Worm (Caenorhabditis elegans) whole organism, L1 larva: Measurements from ENCODE around the gene cbs-1.

Source experiments
- C04F5.9 ChIP-seq: sonication (generic microtip); optimal IDR thresholded peaks from 2 replicates; lab custom pipeline; 2016; ENCODE audit warnings: missing genetic modification characterization, missing compliant biosample characterization
- F16B12.6 ChIP-seq: fragments of 150-350 bp; optimal IDR thresholded peaks from 2 replicates; lab custom pipeline; 2014; ENCODE audit warnings: missing biosample characterization, missing genetic modification characterization
- aly-2 ChIP-seq: fragments of 150-350 bp; optimal IDR thresholded peaks from 2 replicates; lab custom pipeline; 2014; ENCODE audit warnings: missing biosample characterization, missing genetic modification characterization
- ama-1 ChIP-seq: fragments of 150-350 bp; optimal IDR thresholded peaks from 2 replicates; lab custom pipeline; 2014
- blmp-1 ChIP-seq: fragments of 150-350 bp; optimal IDR thresholded peaks from 2 replicates; lab custom pipeline; 2014; ENCODE audit warnings: missing biosample characterization, missing genetic modification characterization
- ceh-63 ChIP-seq: fragments of 200-800 bp; sonication (Bioruptor generic); optimal IDR thresholded peaks from 2 replicates; lab custom pipeline; 2018; ENCODE audit warnings: mild to moderate bottlenecking, missing genetic modification characterization, missing compliant biosample characterization
- ceh-8 ChIP-seq: fragments of 200-800 bp; sonication (Bioruptor generic); optimal IDR thresholded peaks from 2 replicates; lab custom pipeline; 2018; ENCODE audit warnings: mild to moderate bottlenecking, missing genetic modification characterization, moderate library complexity, missing compliant biosample characterization
- ceh-88 ChIP-seq: fragments of 200-800 bp; sonication (Bioruptor generic); IDR thresholded peaks from 2 replicates; pipeline ENCODE4 v1.3.6; 2022; ENCODE audit warnings: missing genetic modification characterization, missing compliant biosample characterization
- ces-1 ChIP-seq: fragments of 150-350 bp; optimal IDR thresholded peaks from 2 replicates; lab custom pipeline; 2014; ENCODE audit warnings: missing biosample characterization, missing genetic modification reagents, missing genetic modification characterization
- dpl-1 ChIP-seq, 3 experiments: fragments of 150-350 bp in 2 of 3; sonication (generic microtip) in 1 of 3; optimal IDR thresholded peaks; 2 replicates each; lab custom pipeline; 2014 to 2017; ENCODE audit warnings: missing biosample characterization in 3 of 3, missing genetic modification characterization in 3 of 3, missing genetic modification reagents in 3 of 3
- elt-2 ChIP-seq: sonication (generic microtip); optimal IDR thresholded peaks from 2 replicates; lab custom pipeline; 2016; ENCODE audit warnings: missing genetic modification characterization, mild to moderate bottlenecking, inconsistent platforms, missing compliant biosample characterization, missing genetic modification reagents
- elt-3 ChIP-seq, 6 experiments: fragments of 150-350 bp in 1 of 6; sonication (generic microtip); optimal IDR thresholded peaks; 2 replicates each; lab custom pipeline; 2017 to 2018; ENCODE audit warnings: missing biosample characterization in 6 of 6, missing genetic modification characterization in 6 of 6, inconsistent platforms in 1 of 6
- fkh-10 ChIP-seq: sonication (generic microtip); optimal IDR thresholded peaks from 2 replicates; lab custom pipeline; 2017; ENCODE audit warnings: missing biosample characterization, missing genetic modification reagents, missing genetic modification characterization
- fkh-4 ChIP-seq: sonication (generic microtip); optimal IDR thresholded peaks from 2 replicates; lab custom pipeline; 2016; ENCODE audit warnings: missing compliant biosample characterization, missing genetic modification characterization, borderline replicate concordance
- fkh-8 ChIP-seq: sonication (generic microtip); optimal IDR thresholded peaks from 2 replicates; lab custom pipeline; 2016; ENCODE audit warnings: mild to moderate bottlenecking, missing genetic modification characterization, missing compliant biosample characterization
- grh-1 ChIP-seq: fragments of 200-800 bp; sonication (Bioruptor generic); IDR thresholded peaks from 2 replicates; pipeline ENCODE4 v1.3.6; 2022; ENCODE audit warnings: missing genetic modification reagents, missing genetic modification characterization, missing compliant biosample characterization
- hlh-17 ChIP-seq: fragments of 200-800 bp; sonication (Bioruptor generic); optimal IDR thresholded peaks from 2 replicates; lab custom pipeline; 2018; ENCODE audit warnings: missing genetic modification characterization, mild to moderate bottlenecking, missing compliant biosample characterization, moderate library complexity, borderline replicate concordance
- hpl-2 ChIP-seq: fragments of 150-350 bp; optimal IDR thresholded peaks from 2 replicates; lab custom pipeline; 2014; ENCODE audit warnings: missing biosample characterization, missing genetic modification reagents, missing genetic modification characterization
- jun-1 ChIP-seq: fragments of 150-350 bp; optimal IDR thresholded peaks from 2 replicates; lab custom pipeline; 2014; ENCODE audit warnings: missing biosample characterization, missing genetic modification reagents, missing genetic modification characterization
- lin-13 ChIP-seq: fragments of 150-350 bp; optimal IDR thresholded peaks from 2 replicates; lab custom pipeline; 2014; ENCODE audit warnings: missing biosample characterization, missing genetic modification reagents, missing genetic modification characterization
- lin-14 ChIP-seq: fragments of 200-800 bp; sonication (Bioruptor generic); optimal IDR thresholded peaks from 2 replicates; lab custom pipeline; 2018; ENCODE audit warnings: mild to moderate bottlenecking, missing genetic modification characterization, moderate library complexity, missing compliant biosample characterization
- lin-35 ChIP-seq, 2 experiments: fragments of 150-350 bp; optimal IDR thresholded peaks; 2 replicates each; lab custom pipeline; 2014; ENCODE audit warnings: missing biosample characterization in 2 of 2, missing genetic modification characterization in 2 of 2, missing genetic modification reagents in 2 of 2
- lin-39 ChIP-seq: fragments of 150-350 bp; optimal IDR thresholded peaks from 2 replicates; lab custom pipeline; 2014; ENCODE audit warnings: missing biosample characterization, missing genetic modification reagents, missing genetic modification characterization
- lir-3 ChIP-seq: sonication (generic microtip); optimal IDR thresholded peaks from 2 replicates; lab custom pipeline; 2016; ENCODE audit warnings: mild to moderate bottlenecking, missing genetic modification characterization, moderate library complexity, missing compliant biosample characterization; ENCODE audit not compliant: poor library complexity
- lsy-2 ChIP-seq, 2 experiments: fragments of 150-350 bp; optimal IDR thresholded peaks; 2 replicates each; lab custom pipeline; 2014; ENCODE audit warnings: missing biosample characterization in 2 of 2, missing genetic modification characterization in 2 of 2
- mdl-1 ChIP-seq, 2 experiments: fragments of 150-350 bp; optimal IDR thresholded peaks; 2 replicates each; lab custom pipeline; 2014 to 2017; ENCODE audit warnings: missing biosample characterization in 2 of 2, missing genetic modification characterization in 2 of 2, inconsistent platforms in 1 of 2
- mep-1 ChIP-seq: fragments of 150-350 bp; optimal IDR thresholded peaks from 2 replicates; lab custom pipeline; 2014; ENCODE audit warnings: missing biosample characterization, missing genetic modification characterization
- nhr-12 ChIP-seq: sonication (generic microtip); optimal IDR thresholded peaks from 2 replicates; lab custom pipeline; 2017; ENCODE audit warnings: missing biosample characterization, missing genetic modification characterization
- nhr-19 ChIP-seq: fragments of 200-800 bp; sonication (Bioruptor generic); conservative IDR thresholded peaks from 2 replicates; pipeline ENCODE4 v1.3.6; 2022; ENCODE audit warnings: missing genetic modification characterization, missing compliant biosample characterization
- nhr-20 ChIP-seq: sonication (generic microtip); optimal IDR thresholded peaks from 2 replicates; lab custom pipeline; 2016; ENCODE audit warnings: mild to moderate bottlenecking, missing genetic modification characterization, missing compliant biosample characterization
- nhr-237 ChIP-seq: fragments of 150-350 bp; optimal IDR thresholded peaks from 2 replicates; lab custom pipeline; 2014; ENCODE audit warnings: missing biosample characterization, missing genetic modification characterization
- nhr-28 ChIP-seq: fragments of 150-350 bp; optimal IDR thresholded peaks from 2 replicates; lab custom pipeline; 2014; ENCODE audit warnings: missing biosample characterization, missing genetic modification characterization
- nhr-47 ChIP-seq: sonication (generic microtip); optimal IDR thresholded peaks from 2 replicates; lab custom pipeline; 2016; ENCODE audit warnings: mild to moderate bottlenecking, missing genetic modification characterization, moderate library complexity, missing compliant biosample characterization
- nhr-71 ChIP-seq: sonication (generic microtip); optimal IDR thresholded peaks from 2 replicates; lab custom pipeline; 2016; ENCODE audit warnings: mild to moderate bottlenecking, missing genetic modification characterization, moderate library complexity, missing compliant biosample characterization
- nhr-84 ChIP-seq: sonication (generic microtip); optimal IDR thresholded peaks from 2 replicates; lab custom pipeline; 2017; ENCODE audit warnings: missing biosample characterization, missing genetic modification characterization
- nhr-85 ChIP-seq: sonication (generic microtip); peaks from one replicate; lab custom pipeline; 2016; ENCODE audit warnings: missing genetic modification characterization, inconsistent platforms, missing compliant biosample characterization
- nhr-90 ChIP-seq: sonication (generic microtip); optimal IDR thresholded peaks from 2 replicates; lab custom pipeline; 2016; ENCODE audit warnings: mild to moderate bottlenecking, missing genetic modification characterization, missing compliant biosample characterization; ENCODE audit not compliant: poor library complexity
- pax-3 ChIP-seq: fragments of 200-800 bp; sonication (Bioruptor generic); optimal IDR thresholded peaks from 2 replicates; lab custom pipeline; 2018; ENCODE audit warnings: mild to moderate bottlenecking, missing genetic modification characterization, moderate library complexity, missing compliant biosample characterization
- snu-23 ChIP-seq: sonication (generic microtip); optimal IDR thresholded peaks from 2 replicates; lab custom pipeline; 2016; ENCODE audit warnings: missing genetic modification characterization, missing compliant biosample characterization
- sptf-1 ChIP-seq: fragments of 150-350 bp; optimal IDR thresholded peaks from 2 replicates; lab custom pipeline; 2014; ENCODE audit warnings: missing biosample characterization, missing genetic modification characterization
- sup-37 ChIP-seq: fragments of 200-800 bp; sonication (Bioruptor generic); optimal IDR thresholded peaks from 2 replicates; lab custom pipeline; 2018; ENCODE audit warnings: mild to moderate bottlenecking, missing genetic modification characterization, missing compliant biosample characterization
- tbx-2 ChIP-seq: sonication (generic microtip); optimal IDR thresholded peaks from 2 replicates; lab custom pipeline; 2016; ENCODE audit warnings: missing genetic modification characterization, missing compliant biosample characterization
- zip-4 ChIP-seq: fragments of 200-800 bp; sonication (Bioruptor generic); optimal IDR thresholded peaks from 2 replicates; lab custom pipeline; 2018; ENCODE audit warnings: mild to moderate bottlenecking, missing genetic modification characterization, moderate library complexity, missing compliant biosample characterization
- ztf-4 ChIP-seq: fragments of 150-350 bp; optimal IDR thresholded peaks from 2 replicates; lab custom pipeline; 2014; ENCODE audit warnings: missing biosample characterization, missing genetic modification characterization

cbs-1 gene

DNA sequence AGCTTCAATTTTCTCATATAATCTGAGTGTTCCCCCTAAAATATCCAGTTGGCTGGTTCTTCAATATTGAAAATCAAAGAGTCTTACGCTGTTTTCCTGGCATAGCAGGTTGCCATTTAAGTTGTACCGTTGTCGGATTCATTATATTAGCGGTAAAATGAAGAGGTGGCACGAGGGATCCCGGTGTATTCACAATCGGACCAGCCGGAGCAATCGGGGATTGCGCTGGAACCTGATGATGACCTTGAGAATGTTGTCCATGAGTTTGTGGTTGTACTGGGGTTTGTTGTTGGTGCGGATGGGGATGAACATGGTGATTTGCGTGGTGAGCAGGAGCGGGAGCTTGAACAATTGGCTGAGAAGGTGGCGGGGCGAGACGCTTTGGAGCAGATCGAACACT, 9.6 kb upstream of the cbs-1 start:
- TF ChIP-seq fkh-8: no peak
- TF ChIP-seq zip-4 (GFP tag; lab: Kevin White, UChicago): no peak
- TF ChIP-seq lin-13 (GFP tag; lab: Kevin White, UChicago): no peak
- no peak for TF ChIP-seq sptf-1 (tag; lab: Kevin White, UChicago)
- no peak for TF ChIP-seq mep-1 (tag; lab: Kevin White, UChicago)

DNA sequence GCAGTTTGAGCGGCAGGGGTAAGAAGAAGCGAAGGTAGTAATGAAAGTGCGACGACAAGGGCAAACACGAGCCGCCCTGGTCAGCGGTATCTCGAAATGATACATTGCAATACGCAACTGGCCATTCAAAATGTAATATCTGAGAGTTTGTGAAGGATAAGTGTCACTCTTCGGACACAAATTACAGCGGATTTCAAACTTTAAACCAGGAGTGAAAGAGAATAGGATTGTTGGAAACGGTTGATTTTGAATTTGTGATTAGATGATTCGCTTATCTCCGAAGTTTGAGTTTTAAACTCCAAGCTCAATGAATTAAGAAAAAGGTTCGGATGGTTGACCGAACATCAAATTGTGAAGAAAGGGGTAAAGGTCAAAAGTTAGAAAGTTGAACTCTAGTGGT, 6.8 kb upstream of the cbs-1 start, which contains the start of gene ZC374.2:
TSS of gene ZC374.2 (minus strand) at position 101 of the 400 bp plus-strand sequence.
- TF ChIP-seq fkh-4 (no peak), aly-2 (tag; lab: Kevin White, UChicago) (no peak), nhr-19 (no peak), nhr-20 (no peak), ceh-63 (GFP tag; lab: Kevin White, UChicago) (no peak), elt-2 (no peak), fkh-10 (GFP tag; lab: Kevin White, UChicago) (no peak), lin-39 (tag; lab: Kevin White, UChicago) (no peak), sptf-1 (tag; lab: Kevin White, UChicago) (no peak), lsy-2 (tag; optimal IDR thresholded peaks at IDR 0.05; lab: Kevin White, UChicago) (no peak), F16B12.6 (no peak), C04F5.9 (tag; lab: Kevin White, UChicago) (no peak), ces-1 (GFP tag; lab: Kevin White, UChicago) (no peak)

DNA sequence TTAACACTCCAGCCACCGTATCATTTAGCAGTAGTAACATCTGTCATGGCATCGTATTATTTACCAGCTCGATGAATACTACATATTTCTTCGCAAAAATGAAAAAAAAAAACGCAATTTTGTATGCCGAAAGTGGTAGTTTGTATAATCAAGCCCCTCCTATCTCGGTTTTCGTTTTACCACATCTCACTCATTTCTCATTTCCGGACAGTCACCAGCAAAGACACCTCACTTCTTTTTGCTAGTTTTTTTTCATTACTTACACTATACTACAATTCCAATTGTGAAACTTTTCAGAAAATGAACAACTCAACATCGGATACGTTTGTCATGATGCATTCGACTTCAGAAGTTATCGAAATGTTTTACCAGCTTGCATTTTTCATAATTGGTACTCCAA, 4.9 kb upstream of the cbs-1 start, which contains the start of gene gnrr-3:
TSS of gene gnrr-3 (plus strand) at position 301 of the 400 bp plus-strand sequence.
- TF ChIP-seq lir-3 (tag; lab: Kevin White, UChicago): no peak
- TF ChIP-seq hlh-17 (GFP tag; lab: Kevin White, UChicago): no peak
- no peak for TF ChIP-seq nhr-28 (tag; lab: Kevin White, UChicago)
- no peak for TF ChIP-seq dpl-1 (GFP tag; optimal IDR thresholded peaks at IDR 0.05; lab: Kevin White, UChicago)
- no peak for TF ChIP-seq ceh-63 (GFP tag; lab: Kevin White, UChicago)
- no peak for TF ChIP-seq sup-37 (GFP tag; lab: Kevin White, UChicago)
- TF ChIP-seq nhr-71 (tag; lab: Kevin White, UChicago): no peak
- no peak for TF ChIP-seq nhr-84
- no peak for TF ChIP-seq ama-1 (lab: Kevin White, UChicago)
- TF ChIP-seq ceh-88 (GFP tag; lab: Robert Waterston, UW): no peak
- TF ChIP-seq pax-3 (tag; lab: Kevin White, UChicago): no peak
- no peak for TF ChIP-seq grh-1 (GFP tag; lab: Robert Waterston, UW)

ce11 chrX:10051625-10052024, 2.5 kb upstream of the cbs-1 start:
- peak in 4 of 6 experiments; percentile 4 to 87 (median 43) for TF ChIP-seq elt-3 (tag; optimal IDR thresholded peaks at IDR 0.05; lab: Kevin White, UChicago)
- peak; percentile 33 for TF ChIP-seq nhr-47 (tag; lab: Kevin White, UChicago)
- peak; percentile 78 for TF ChIP-seq nhr-90
- TF ChIP-seq nhr-12 (tag; lab: Kevin White, UChicago): no peak
- TF ChIP-seq lin-35 (GFP tag; optimal IDR thresholded peaks at IDR 0.05; lab: Kevin White, UChicago): peak in 1 of 2 experiments; percentile 66
- TF ChIP-seq grh-1 (GFP tag; lab: Robert Waterston, UW): peak; percentile 92
- peak; percentile 91 for TF ChIP-seq nhr-85 (tag; lab: Kevin White, UChicago)
- TF ChIP-seq mep-1 (tag; lab: Kevin White, UChicago): peak; percentile 17
- TF ChIP-seq blmp-1: peak; percentile 28
- TF ChIP-seq nhr-237 (tag; lab: Kevin White, UChicago): no peak
- TF ChIP-seq tbx-2 (tag; lab: Kevin White, UChicago): peak; percentile 58
- peak; percentile 77 for TF ChIP-seq nhr-71 (tag; lab: Kevin White, UChicago)
- peak; percentile 64 for TF ChIP-seq nhr-19
- TF ChIP-seq ztf-4 (tag; lab: Kevin White, UChicago): peak; percentile 12
- TF ChIP-seq lin-14 (GFP tag; lab: Kevin White, UChicago): peak; percentile 50
- TF ChIP-seq mdl-1 (tag; optimal IDR thresholded peaks at IDR 0.05; lab: Kevin White, UChicago): peak in 1 of 2 experiments; percentile 70
- peak; percentile 88 for TF ChIP-seq nhr-20
- TF ChIP-seq lir-3 (tag; lab: Kevin White, UChicago): peak; percentile 32
- TF ChIP-seq elt-2: peak; percentile 96
- no peak for TF ChIP-seq jun-1 (tag; lab: Kevin White, UChicago)
- peak; percentile 54 for TF ChIP-seq snu-23 (GFP tag; lab: Kevin White, UChicago)
- TF ChIP-seq ceh-8: no peak
- no peak for TF ChIP-seq hpl-2 (GFP tag; lab: Kevin White, UChicago)
- TF ChIP-seq, all 84 proteins: peak for 18
